Worm (Caenorhabditis elegans): Measurements from ENCODE around the gene nlp-57.

DNA sequence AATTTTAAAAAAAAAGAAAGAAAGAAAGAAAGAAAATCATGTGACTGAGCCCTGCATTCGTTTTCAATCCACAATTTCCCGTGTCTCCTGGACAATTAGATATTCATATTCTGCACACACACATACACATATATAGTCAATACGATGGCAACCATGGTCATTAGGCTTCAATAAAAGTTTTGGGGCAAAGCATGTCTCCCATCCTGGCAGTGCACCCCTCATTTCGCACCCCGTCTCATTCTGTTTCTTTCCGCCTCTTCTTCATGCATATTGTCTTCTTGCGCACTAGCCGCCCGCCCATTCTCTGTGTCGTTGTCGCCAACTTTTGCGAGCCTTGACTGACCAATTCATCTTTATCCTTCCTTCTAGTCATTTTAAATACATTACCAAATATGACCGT is 50.8 kb downstream of the nlp-57 start:
- TF ChIP-seq nhr-28 (tag; optimal IDR thresholded peaks at IDR 0.05) (no peak), mdl-1 (tag; optimal IDR thresholded peaks at IDR 0.05) (no peak), nhr-23 (tag; optimal IDR thresholded peaks at IDR 0.05) (no peak), R02D3.7 (tag; optimal IDR thresholded peaks at IDR 0.05) (no peak), ama-1 (optimal IDR thresholded peaks at IDR 0.05) (no peak), fos-1 (tag; optimal IDR thresholded peaks at IDR 0.05) (no peak), ceh-28 (tag; optimal IDR thresholded peaks at IDR 0.05) (no peak), ceh-16 (tag; optimal IDR thresholded peaks at IDR 0.05) (no peak)

Data from whole organism, L3 larva.